Worm (Caenorhabditis elegans): ENCODE results near the gene best-18.

DNA sequence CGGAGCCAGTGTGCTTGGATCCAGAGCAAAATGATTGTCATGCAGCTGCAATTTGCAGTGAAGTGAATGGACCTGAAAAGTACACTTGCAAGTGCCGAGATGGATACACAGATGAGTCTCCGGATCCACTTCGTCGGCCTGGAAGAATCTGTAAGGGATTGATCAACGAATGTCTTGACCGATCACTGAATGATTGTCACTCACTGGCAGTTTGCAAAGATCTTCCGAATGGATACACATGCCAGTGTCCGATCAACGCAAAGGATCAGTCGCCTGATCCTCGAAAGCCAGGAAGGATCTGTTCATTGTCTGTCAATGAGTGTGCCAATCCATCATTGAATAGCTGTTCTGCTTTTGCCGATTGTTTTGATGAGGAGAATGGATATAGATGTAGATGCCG, 32.8 kb upstream of the best-18 start:
- TF ChIP-seq ets-4 (tag; optimal IDR thresholded peaks at IDR 0.05) = no peak
- TF ChIP-seq ama-1 (optimal IDR thresholded peaks at IDR 0.05) = no peak

Measured in whole organism, late embryonic.